Fruit fly (Drosophila melanogaster): ENCODE measurements around the gene CG7115.

CG7115 gene

dm6 chr2L:7851609-7852008 lies 30.7 kb downstream of the CG7115 start (continued):
- TF ChIP-seq scrt (GFP tag; optimal IDR thresholded peaks at IDR 0.05) (peak; percentile 1), CG2120 (GFP tag; optimal IDR thresholded peaks at IDR 0.05) (peak; percentile 33), fd96Cb (tag; optimal IDR thresholded peaks at IDR 0.05) (peak; percentile 37), CG43689 (GFP tag; IDR thresholded peaks at IDR 0.05) (0 out of 2 replicates have a peak, but pooled peaks have one; percentile 23), CG9727 (GFP tag; optimal IDR thresholded peaks at IDR 0.05) (peak; percentile 48), CG11504 (tag; optimal IDR thresholded peaks at IDR 0.05) (peak; percentile 62), Scr (GFP tag; IDR thresholded peaks at IDR 0.05; ENCODE audit: partially characterized antibody) (no peak), kay (GFP tag; optimal IDR thresholded peaks at IDR 0.05) (no peak), Xbp1 (GFP tag; optimal IDR thresholded peaks at IDR 0.05) (peak; percentile 23), prd (optimal IDR thresholded peaks at IDR 0.05) (no peak), prd (GFP tag; IDR thresholded peaks at IDR 0.05) (peak; percentile 70), CG18764 (GFP tag; optimal IDR thresholded peaks at IDR 0.05) (no peak), CG2678 (tag; optimal IDR thresholded peaks at IDR 0.05) (peak; percentile 65), ci (GFP tag; IDR thresholded peaks at IDR 0.05) (peak; percentile 49; the same call in 1 of the 3 replicates), row (GFP tag; IDR thresholded peaks at IDR 0.05) (peak; percentile 62), tgo (GFP tag; IDR thresholded peaks at IDR 0.05) (peak; percentile 50), NFAT (GFP tag; IDR thresholded peaks at IDR 0.05) (no peak), CG32532 (GFP tag; IDR thresholded peaks at IDR 0.05) (peak; percentile 35; the same call in 1 of the 2 replicates), CG8388 (GFP tag; optimal IDR thresholded peaks at IDR 0.05) (peak; percentile 28), sens (GFP tag) (peak; percentile 79), nmo (GFP tag; optimal IDR thresholded peaks at IDR 0.05) (peak; percentile 32), CG9215 (GFP tag; IDR thresholded peaks at IDR 0.05) (peak; percentile 32; the same call in 1 of the 2 replicates), az2 (GFP tag; optimal IDR thresholded peaks at IDR 0.05) (peak; percentile 22), Hr51 (GFP tag; optimal IDR thresholded peaks at IDR 0.05) (peak in 1 of 2 experiments; percentile 56), phol (tag; optimal IDR thresholded peaks at IDR 0.05) (peak; percentile 51), CG13424 (tag; optimal IDR thresholded peaks at IDR 0.05) (peak; percentile 9), Drgx (GFP tag; IDR thresholded peaks at IDR 0.05) (no peak), CG4404 (GFP tag; IDR thresholded peaks at IDR 0.05) (0 out of 2 replicates have a peak, but pooled peaks have one; percentile 20), pho (GFP tag; optimal IDR thresholded peaks at IDR 0.05) (no peak), lola (GFP tag; optimal IDR thresholded peaks at IDR 0.05) (peak in 1 of 3 experiments; percentile 23), CG1603 (tag; optimal IDR thresholded peaks at IDR 0.05) (peak; percentile 24), CG6813 (GFP tag; optimal IDR thresholded peaks at IDR 0.05) (peak; percentile 22), CG11695 (GFP tag; IDR thresholded peaks at IDR 0.05) (0 out of 3 replicates have a peak, but pooled peaks have one; percentile 9), CG7839 (tag; optimal IDR thresholded peaks at IDR 0.05) (peak; percentile 51), dmrt11E (tag; optimal IDR thresholded peaks at IDR 0.05) (peak; percentile 26), dysf (GFP tag; IDR thresholded peaks at IDR 0.05) (peak; percentile 51; the same call in 2 of the 3 replicates), CG7928 (GFP tag; optimal IDR thresholded peaks at IDR 0.05) (no peak), D19A (tag; optimal IDR thresholded peaks at IDR 0.05) (peak; percentile 28), eve (GFP tag; optimal IDR thresholded peaks at IDR 0.05) (peak in 1 of 2 experiments; percentile 43), Xrp1 (GFP tag; IDR thresholded peaks at IDR 0.05) (peak; percentile 61; the same call in 1 of the 2 replicates), bsh (GFP tag; optimal IDR thresholded peaks at IDR 0.05) (peak in 1 of 2 experiments; percentile 69), ken (GFP tag; IDR thresholded peaks at IDR 0.05) (0 out of 3 replicates have a peak, but pooled peaks have one; percentile 10), Asciz (GFP tag; optimal IDR thresholded peaks at IDR 0.05) (peak; percentile 4), Aef1 (GFP tag; IDR thresholded peaks at IDR 0.05) (no peak), CG31441 (GFP tag; IDR thresholded peaks at IDR 0.05) (peak; percentile 68), vvl (GFP tag; IDR thresholded peaks at IDR 0.05) (peak; percentile 32; the same call in 1 of the 2 replicates), Lim3 (GFP tag; IDR thresholded peaks at IDR 0.05) (no peak), CG7556 (GFP tag; optimal IDR thresholded peaks at IDR 0.05) (peak; percentile 53), CG10979 (tag; optimal IDR thresholded peaks at IDR 0.05) (peak; percentile 59), CG15269 (tag; optimal IDR thresholded peaks at IDR 0.05) (peak; percentile 35)
